Worm (Caenorhabditis elegans) whole organism, L3 larva: ENCODE results near the gene nhr-22.

ENCODE experiments used
- fkh-2 ChIP-seq: fragments of 150-350 bp; optimal IDR thresholded peaks from 2 replicates; lab custom pipeline; 2014; ENCODE audit warnings: missing biosample characterization, missing genetic modification reagents, missing genetic modification characterization
- lin-15B ChIP-seq: fragments of 150-350 bp; optimal IDR thresholded peaks from 2 replicates; lab custom pipeline; 2014; ENCODE audit warnings: missing biosample characterization, missing genetic modification characterization
- unc-62 ChIP-seq: fragments of 150-350 bp; sonication (generic microtip); optimal IDR thresholded peaks from 4 replicates; lab custom pipeline; 2014; ENCODE audit warnings: missing biosample characterization, missing genetic modification reagents, missing genetic modification characterization

DNA sequence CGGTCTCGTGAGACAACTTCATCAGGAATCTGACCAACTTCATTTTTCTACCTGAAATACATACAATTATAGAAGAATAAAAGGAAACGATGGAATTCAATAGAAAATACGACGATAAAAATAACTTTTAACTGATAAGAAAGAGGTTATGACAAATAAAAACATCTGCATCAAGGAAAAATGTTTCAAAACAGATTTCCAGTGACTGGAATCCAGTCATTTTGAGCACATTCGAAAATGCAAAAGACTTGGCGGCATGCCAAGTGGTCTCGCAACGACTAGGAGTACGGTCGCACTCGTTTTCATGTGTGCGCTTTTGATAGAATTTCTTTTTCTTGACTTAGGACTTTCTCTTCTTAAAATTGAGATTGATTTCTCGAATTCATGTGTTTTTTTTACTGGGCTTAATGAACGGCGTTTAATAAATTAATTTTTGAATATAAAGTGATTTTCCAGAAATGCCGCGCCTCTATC lies 40.2 kb upstream of the nhr-22 start, which contains the start of the genes snr-3 and rsp-5:
- TF ChIP-seq lin-15B (peak; percentile 78), unc-62 (GFP tag; lab: Kevin White, UChicago) (no peak), fkh-2 (tag; lab: Kevin White, UChicago) (no peak)
